Fruit fly (Drosophila melanogaster) whole organism, wandering third instar larva: ENCODE results near the gene CG31326.

ENCODE experiments used
- Abd-B ChIP-seq: fragments of >200 bp; optimal IDR thresholded peaks from 2 replicates; lab custom pipeline; 2017; ENCODE audit warnings: missing biosample characterization, missing genetic modification characterization
- CG32264 ChIP-seq: fragments of 200-800 bp; sonication (Bioruptor generic); optimal IDR thresholded peaks from 2 replicates; lab custom pipeline; 2016; ENCODE audit warnings: missing biosample characterization, missing genetic modification characterization
- Dfd ChIP-seq: fragments of >200 bp; optimal IDR thresholded peaks from 2 replicates; lab custom pipeline; 2017; ENCODE audit warnings: missing biosample characterization, missing genetic modification characterization
- GATAd ChIP-seq: sonication (Bioruptor generic); optimal IDR thresholded peaks from 2 replicates; lab custom pipeline; 2016; ENCODE audit warnings: missing biosample characterization, missing genetic modification characterization
- HLH106 ChIP-seq: fragments of 200-800 bp; optimal IDR thresholded peaks from 3 replicates; lab custom pipeline; 2019; ENCODE audit warnings: missing biosample characterization, mild to moderate bottlenecking, missing genetic modification characterization, moderate library complexity
- Myc ChIP-seq: fragments of >200 bp; optimal IDR thresholded peaks from 2 replicates; lab custom pipeline; 2017
- Sp1 ChIP-seq: fragments of 200-800 bp; sonication (Bioruptor generic); optimal IDR thresholded peaks from 3 replicates; lab custom pipeline; 2019; ENCODE audit warnings: missing biosample characterization, mild to moderate bottlenecking, missing genetic modification characterization, moderate library complexity
- Vsx2 ChIP-seq: fragments of 200-300, 225-300 bp; sonication (Bioruptor generic); optimal IDR thresholded peaks from 2 replicates; lab custom pipeline; 2018; ENCODE audit warnings: missing biosample characterization, missing genetic modification characterization; ENCODE audit not compliant: partially characterized antibody
- dmrt93B ChIP-seq: fragments of 200-800 bp; sonication (Bioruptor generic); optimal IDR thresholded peaks from 2 replicates; lab custom pipeline; 2018; ENCODE audit warnings: missing biosample characterization, mild to moderate bottlenecking, missing genetic modification characterization
- fru ChIP-seq: fragments of 200-800 bp; sonication (Bioruptor generic); optimal IDR thresholded peaks from 3 replicates; lab custom pipeline; 2016; ENCODE audit warnings: missing biosample characterization, mild to moderate bottlenecking, missing genetic modification characterization
- jim ChIP-seq: fragments of 175-275, 200-325 bp; sonication (Bioruptor generic); optimal IDR thresholded peaks from 2 replicates; lab custom pipeline; 2016; ENCODE audit warnings: missing biosample characterization, mild to moderate bottlenecking, missing genetic modification characterization
- pan ChIP-seq: fragments of >200 bp; optimal IDR thresholded peaks from 2 replicates; lab custom pipeline; 2017
- usp ChIP-seq: fragments of >200 bp; optimal IDR thresholded peaks from 2 replicates; lab custom pipeline; 2017; ENCODE audit warnings: missing biosample characterization, missing genetic modification characterization

dm6 chr3R:14217839-14218238, 2.2 kb downstream of the CG31326 start, which contains the start of gene CG9649:
- no peak for TF ChIP-seq pan (lab: Kevin White, UChicago)
- no peak for TF ChIP-seq GATAd (GFP tag; lab: Kevin White, UChicago)
- no peak for TF ChIP-seq jim (GFP tag; lab: Kevin White, UChicago)
- no peak for TF ChIP-seq CG32264
- no peak for TF ChIP-seq Abd-B
- TF ChIP-seq usp (GFP tag; lab: Kevin White, UChicago) = no peak
- TF ChIP-seq dmrt93B (GFP tag; lab: Kevin White, UChicago) = no peak
- TF ChIP-seq HLH106 (tag; lab: Kevin White, UChicago) = no peak
- no peak for TF ChIP-seq fru (GFP tag; lab: Kevin White, UChicago)
- TF ChIP-seq Sp1 (GFP tag; lab: Kevin White, UChicago) = no peak
- no peak for TF ChIP-seq Myc (lab: Kevin White, UChicago)
- TF ChIP-seq Dfd (GFP tag; lab: Kevin White, UChicago) = no peak
- TF ChIP-seq Vsx2 (GFP tag; lab: Kevin White, UChicago) = no peak
